Worm (Caenorhabditis elegans) whole organism, L1 larva: ENCODE results near the gene elo-4.

Source experiments
- elt-3 ChIP-seq, 6 experiments: fragments of 150-350 bp in 1 of 6; sonication (generic microtip); optimal IDR thresholded peaks; 2 replicates each; lab custom pipeline; 2017 to 2018; ENCODE audit warnings: missing biosample characterization in 6 of 6, missing genetic modification characterization in 6 of 6, inconsistent platforms in 1 of 6
- lin-15B ChIP-seq: fragments of 150-350 bp; sonication (generic microtip); optimal IDR thresholded peaks from 3 replicates; lab custom pipeline; 2014; ENCODE audit warnings: missing biosample characterization, missing genetic modification characterization
- snpc-4 ChIP-seq: fragments of 150-350 bp; optimal IDR thresholded peaks from 2 replicates; lab custom pipeline; 2014; ENCODE audit warnings: missing biosample characterization, missing genetic modification characterization
- unc-62 ChIP-seq: fragments of 150-350 bp; optimal IDR thresholded peaks from 2 replicates; lab custom pipeline; 2014; ENCODE audit warnings: missing biosample characterization, missing genetic modification reagents, missing genetic modification characterization

DNA sequence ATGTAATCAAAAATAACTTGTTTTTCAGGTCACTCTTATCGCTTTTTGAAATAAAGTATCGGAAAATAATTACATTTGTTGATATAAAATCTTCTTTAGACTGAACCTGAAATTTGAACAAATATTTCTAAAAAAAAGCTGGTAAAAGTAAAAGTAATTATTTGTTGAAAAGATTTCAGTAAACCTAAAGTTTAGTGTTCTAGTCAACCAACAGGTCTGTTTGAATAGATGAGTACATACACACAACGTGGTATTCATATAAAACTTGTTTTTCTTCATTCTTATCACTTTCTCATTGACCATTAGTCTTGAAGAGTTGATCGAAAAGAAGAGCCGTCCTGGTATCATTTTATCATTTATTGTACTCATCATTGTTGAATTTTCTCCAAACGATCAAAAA, 14.4 kb downstream of the elo-4 start, which contains the start of gene C40H1.9:
- TF ChIP-seq snpc-4 (tag; lab: Kevin White, UChicago) (no peak), lin-15B (tag; lab: Kevin White, UChicago) (no peak), elt-3 (tag; optimal IDR thresholded peaks at IDR 0.05; lab: Kevin White, UChicago) (no peak), unc-62 (GFP tag; lab: Kevin White, UChicago) (no peak)
